Worm (Caenorhabditis elegans): ENCODE results near the gene T02C12.5.

Gene T02C12.5

DNA sequence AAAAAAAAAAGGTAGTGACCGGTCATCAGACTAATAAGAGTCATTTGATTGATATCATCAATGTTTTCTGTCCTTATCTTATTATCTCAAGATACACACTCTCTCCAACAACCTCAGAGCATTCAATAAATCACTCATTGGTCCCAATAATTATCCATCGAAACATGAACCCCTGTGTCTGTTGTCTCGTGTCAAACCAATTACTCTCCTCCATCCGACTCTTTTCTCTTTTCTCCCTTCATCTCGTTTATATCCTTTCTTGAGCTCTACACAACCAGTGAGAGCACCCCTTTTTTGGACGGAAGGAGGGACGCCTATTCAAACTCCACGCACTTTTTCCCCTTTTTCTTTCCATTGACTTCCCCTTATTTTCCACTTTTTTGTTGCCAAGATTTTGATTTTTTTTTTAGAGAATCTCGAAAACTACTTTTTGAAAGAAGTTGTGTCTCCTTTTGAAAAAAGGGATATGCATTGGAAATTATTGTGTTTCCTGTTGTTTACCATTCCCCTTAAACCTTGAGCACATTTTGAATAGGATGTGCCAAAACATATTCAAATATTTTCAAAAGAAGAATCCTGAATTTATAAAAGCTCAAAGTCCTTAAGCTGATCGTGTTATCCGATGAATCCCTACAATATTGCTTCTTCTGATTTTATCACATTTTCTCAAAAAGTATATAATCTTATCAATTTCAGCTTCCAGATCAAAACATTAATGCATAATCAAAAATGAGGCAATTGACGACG lies 22.3 kb downstream of the T02C12.5 start, which contains the start of gene pxd-1:
pxd-1 (plus strand) TSS at position 697 of the 747 bp plus-strand sequence.
- peak; percentile 37 for TF ChIP-seq vab-15 (tag; optimal IDR thresholded peaks at IDR 0.05)
- TF ChIP-seq lsy-2 (tag; optimal IDR thresholded peaks at IDR 0.05), result peak; percentile 4 to 37
- peak; percentile 55 for TF ChIP-seq nhr-71 (tag; optimal IDR thresholded peaks at IDR 0.05)
- no peak for TF ChIP-seq grh-1 (GFP tag; IDR thresholded peaks at IDR 0.05)
- TF ChIP-seq skn-1 (tag; optimal IDR thresholded peaks at IDR 0.05), result peak; percentile 4
- TF ChIP-seq irx-1 (tag; optimal IDR thresholded peaks at IDR 0.05), result peak; percentile 12
- TF ChIP-seq lin-14 (GFP tag; optimal IDR thresholded peaks at IDR 0.05), result peak; percentile 78
- peak; percentile 31 for TF ChIP-seq dsc-1 (tag; optimal IDR thresholded peaks at IDR 0.05)
- peak; percentile 58 for TF ChIP-seq rnt-1 (tag; optimal IDR thresholded peaks at IDR 0.05)
- TF ChIP-seq tbx-2 (tag; optimal IDR thresholded peaks at IDR 0.05), result no peak
- peak; percentile 18 for TF ChIP-seq snu-23 (GFP tag; optimal IDR thresholded peaks at IDR 0.05)
- TF ChIP-seq unc-98 (GFP tag; IDR thresholded peaks at IDR 0.05), result no peak
- TF ChIP-seq fkh-10 (GFP tag; optimal IDR thresholded peaks at IDR 0.05), result peak; percentile 56
- TF ChIP-seq unc-86 (tag; optimal IDR thresholded peaks at IDR 0.05), result no peak
- TF ChIP-seq ets-5 (GFP tag; IDR thresholded peaks at IDR 0.05), result no peak
- no peak for TF ChIP-seq hlh-4 (tag; optimal IDR thresholded peaks at IDR 0.05)
- TF ChIP-seq nhr-85 (tag), result peak; percentile 13
- peak; percentile 5 to 8 for TF ChIP-seq lin-35 (GFP tag; optimal IDR thresholded peaks at IDR 0.05)
- 0 out of 2 replicates have a peak, but pooled peaks have one; percentile 3 for TF ChIP-seq nhr-19 (GFP tag; conservative IDR thresholded peaks at IDR 0.05)
- no peak for TF ChIP-seq ceh-82 (tag; optimal IDR thresholded peaks at IDR 0.05)

DNA sequence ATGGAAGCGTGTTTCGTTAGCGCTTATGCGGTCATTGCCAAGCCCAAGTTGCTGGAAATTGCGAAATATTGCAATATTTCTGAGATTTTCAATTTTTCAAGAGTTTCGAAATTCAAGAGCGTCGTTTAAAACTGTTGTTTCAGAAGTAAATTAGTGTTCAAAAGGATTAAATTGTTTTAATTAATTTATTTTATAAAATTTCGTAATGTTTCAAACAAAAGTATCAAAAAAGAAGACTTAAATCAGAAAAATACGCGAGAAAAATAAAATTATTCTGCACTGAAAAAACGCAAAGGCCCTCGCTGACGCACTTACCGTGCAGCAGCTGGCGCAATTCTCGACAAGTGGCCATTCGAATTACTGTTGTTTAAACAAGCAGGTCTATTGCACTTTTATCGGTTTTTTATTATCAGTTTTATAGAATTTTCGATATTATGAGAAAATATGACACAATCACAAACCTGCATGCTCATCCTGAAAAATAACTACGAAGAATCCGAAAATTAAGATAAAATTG lies 23.8 kb downstream of the T02C12.5 start, which contains the start of gene tif-1A:
tif-1A (minus strand) TSS at position 51 of the 517 bp plus-strand sequence.
- TF ChIP-seq mep-1 (tag; optimal IDR thresholded peaks at IDR 0.05), result peak; percentile 97
- TF ChIP-seq unc-30 (tag; optimal IDR thresholded peaks at IDR 0.05), result no peak
- no peak for TF ChIP-seq nhr-12 (tag; optimal IDR thresholded peaks at IDR 0.05)
- TF ChIP-seq dsc-1 (tag; optimal IDR thresholded peaks at IDR 0.05), result peak; percentile 82
- peak; percentile 9 for TF ChIP-seq aly-2 (tag; optimal IDR thresholded peaks at IDR 0.05)
- peak; percentile 18 for TF ChIP-seq nhr-11 (tag; optimal IDR thresholded peaks at IDR 0.05)
- TF ChIP-seq ceh-82 (tag; optimal IDR thresholded peaks at IDR 0.05), result peak; percentile 81 to 91 (median 89)
- TF ChIP-seq nhr-28 (tag; optimal IDR thresholded peaks at IDR 0.05), result no peak
- TF ChIP-seq elt-3 (tag; optimal IDR thresholded peaks at IDR 0.05), result peak in 3 of 6 experiments; percentile 3 to 74 (median 56)
- no peak for TF ChIP-seq ceh-63 (GFP tag; optimal IDR thresholded peaks at IDR 0.05)
- no peak for TF ChIP-seq sptf-1 (tag; optimal IDR thresholded peaks at IDR 0.05)
- TF ChIP-seq lin-39 (tag; optimal IDR thresholded peaks at IDR 0.05), result peak; percentile 88
- TF ChIP-seq unc-62 (GFP tag; optimal IDR thresholded peaks at IDR 0.05), result no peak
- TF ChIP-seq dpl-1 (GFP tag; optimal IDR thresholded peaks at IDR 0.05), result peak; percentile 79 to 85 (median 84)
- peak; percentile 37 for TF ChIP-seq nhr-77 (tag; optimal IDR thresholded peaks at IDR 0.05)
- TF ChIP-seq efl-3 (GFP tag; optimal IDR thresholded peaks at IDR 0.05), result no peak
- TF ChIP-seq mef-2 (tag; optimal IDR thresholded peaks at IDR 0.05), result peak; percentile 30
- TF ChIP-seq sox-4 (tag; optimal IDR thresholded peaks at IDR 0.05), result peak; percentile 30
- no peak for TF ChIP-seq pqm-1 (tag; optimal IDR thresholded peaks at IDR 0.05)
- TF ChIP-seq efl-1 (optimal IDR thresholded peaks at IDR 0.05), result peak; percentile 76 to 83
- TF ChIP-seq efl-1 (GFP tag; optimal IDR thresholded peaks at IDR 0.05 in 1 of 2), result peak; percentile 78 to 98
- TF ChIP-seq nhr-20 (tag; optimal IDR thresholded peaks at IDR 0.05), result peak; percentile 87
- peak; percentile 84 for TF ChIP-seq swsn-7 (tag; optimal IDR thresholded peaks at IDR 0.05)
- TF ChIP-seq ces-1 (GFP tag; optimal IDR thresholded peaks at IDR 0.05), result no peak
- TF ChIP-seq unc-98 (GFP tag; IDR thresholded peaks at IDR 0.05), result no peak
- peak in 1 of 2 experiments; percentile 67 for TF ChIP-seq mdl-1 (tag; optimal IDR thresholded peaks at IDR 0.05)
- peak; percentile 53 for TF ChIP-seq pax-3 (tag; optimal IDR thresholded peaks at IDR 0.05)
- TF ChIP-seq hlh-4 (tag; optimal IDR thresholded peaks at IDR 0.05), result no peak
- no peak for TF ChIP-seq sup-37 (GFP tag; optimal IDR thresholded peaks at IDR 0.05)
- peak; percentile 59 for TF ChIP-seq blmp-1 (tag; optimal IDR thresholded peaks at IDR 0.05)
- peak; percentile 84 for TF ChIP-seq lin-14 (GFP tag; optimal IDR thresholded peaks at IDR 0.05)
- peak; percentile 76 for TF ChIP-seq unc-86 (tag; optimal IDR thresholded peaks at IDR 0.05)
- TF ChIP-seq nhr-47 (tag; optimal IDR thresholded peaks at IDR 0.05), result peak; percentile 90
- TF ChIP-seq ceh-88 (GFP tag; IDR thresholded peaks at IDR 0.05), result peak; percentile 51; the same call in 1 of the 2 replicates
- TF ChIP-seq lin-15B (tag; optimal IDR thresholded peaks at IDR 0.05), result peak; percentile 67
- TF ChIP-seq ama-1 (optimal IDR thresholded peaks at IDR 0.05), result no peak
